Fruit fly (Drosophila melanogaster): ENCODE data around the gene Taf3.

Gene Taf3

dm6 chr4:488828-489560 is 22.4 kb upstream of the Taf3 start, which contains the start of gene Asator (continued):
- TF ChIP-seq CG15479 (GFP tag; optimal IDR thresholded peaks at IDR 0.05) (peak; percentile 43), lmd (GFP tag; IDR thresholded peaks at IDR 0.05) (no peak; the same call in 1 of the 2 replicates), Atf3 (GFP tag; optimal IDR thresholded peaks at IDR 0.05) (peak; percentile 55), Hr39 (optimal IDR thresholded peaks at IDR 0.05) (no peak), crol (GFP tag; IDR thresholded peaks at IDR 0.05) (no peak), CG13287 (GFP tag; IDR thresholded peaks at IDR 0.05; ENCODE audit: partially characterized antibody) (no peak), CG9727 (GFP tag; optimal IDR thresholded peaks at IDR 0.05) (peak; percentile 61), CG1647 (GFP tag; optimal IDR thresholded peaks at IDR 0.05) (peak; percentile 34), gsb (GFP tag; IDR thresholded peaks at IDR 0.05) (no peak), D19A (tag; optimal IDR thresholded peaks at IDR 0.05) (peak; percentile 69), repo (GFP tag; optimal IDR thresholded peaks at IDR 0.05) (peak; percentile 57), fd96Cb (tag; optimal IDR thresholded peaks at IDR 0.05) (peak; percentile 53), CG2120 (GFP tag; optimal IDR thresholded peaks at IDR 0.05) (peak; percentile 83), CG8924 (tag; optimal IDR thresholded peaks at IDR 0.05) (peak; percentile 38), pho (GFP tag; optimal IDR thresholded peaks at IDR 0.05) (peak; percentile 43), CG10543 (GFP tag; optimal IDR thresholded peaks at IDR 0.05) (peak; percentile 70), CG18262 (tag; optimal IDR thresholded peaks at IDR 0.05) (peak; percentile 56), cwo (GFP tag; optimal IDR thresholded peaks at IDR 0.05) (peak; percentile 54), Elba2 (GFP tag; optimal IDR thresholded peaks at IDR 0.05) (no peak), bsh (GFP tag; optimal IDR thresholded peaks at IDR 0.05) (peak in 1 of 2 experiments; percentile 55), Sry-β (GFP tag; optimal IDR thresholded peaks at IDR 0.05) (no peak), caup (GFP tag; optimal IDR thresholded peaks at IDR 0.05; ENCODE audit: severe bottlenecking) (peak; percentile 56), HHEX (GFP tag; optimal IDR thresholded peaks at IDR 0.05) (peak; percentile 44), Hmr (GFP tag; optimal IDR thresholded peaks at IDR 0.05) (peak; percentile 77), B-H1 (GFP tag; IDR thresholded peaks at IDR 0.05) (peak; percentile 15; the same call in 1 of the 3 replicates), run (tag; optimal IDR thresholded peaks at IDR 0.05) (peak; percentile 4), zfh1 (GFP tag; IDR thresholded peaks at IDR 0.05) (peak; percentile 67), row (GFP tag; IDR thresholded peaks at IDR 0.05) (peak; percentile 92), CG17612 (GFP tag; IDR thresholded peaks at IDR 0.05) (no peak), CG13123 (GFP tag; optimal IDR thresholded peaks at IDR 0.05) (peak; percentile 18), CG17359 (tag; optimal IDR thresholded peaks at IDR 0.05) (peak; percentile 73), nom (GFP tag; optimal IDR thresholded peaks at IDR 0.05) (peak; percentile 65), CrebB (tag; optimal IDR thresholded peaks at IDR 0.05) (peak; percentile 32), fd102C (GFP tag; optimal IDR thresholded peaks at IDR 0.05) (peak; percentile 23), lov (optimal IDR thresholded peaks at IDR 0.05) (no peak), lov (GFP tag; IDR thresholded peaks at IDR 0.05) (0 out of 3 replicates have a peak, but pooled peaks have one; percentile 67), wek (GFP tag; optimal IDR thresholded peaks at IDR 0.05) (no peak), D (optimal IDR thresholded peaks at IDR 0.05) (no peak), D (GFP tag; optimal IDR thresholded peaks at IDR 0.05) (peak; percentile 16), Rx (GFP tag; IDR thresholded peaks at IDR 0.05) (no peak), CG33557 (GFP tag; optimal IDR thresholded peaks at IDR 0.05) (peak; percentile 51), pnt (GFP tag; optimal IDR thresholded peaks at IDR 0.05) (peak; percentile 45), CG14441 (GFP tag; IDR thresholded peaks at IDR 0.05) (peak; percentile 58; the same call in 1 of the 2 replicates), Meics (GFP tag; optimal IDR thresholded peaks at IDR 0.05) (peak; percentile 72), CG10274 (GFP tag; optimal IDR thresholded peaks at IDR 0.05) (peak; percentile 100), Sox100B (GFP tag; optimal IDR thresholded peaks at IDR 0.05) (peak; percentile 30), zfh2 (GFP tag; optimal IDR thresholded peaks at IDR 0.05) (peak; percentile 78), gfzf (GFP tag; optimal IDR thresholded peaks at IDR 0.05) (no peak), cg (GFP tag; optimal IDR thresholded peaks at IDR 0.05) (peak; percentile 94)
